Worm (Caenorhabditis elegans) whole organism, L4/young adult: ENCODE measurements around the gene Y6E2A.1.

Experiments
- W03F9.2 ChIP-seq: fragments of 150-350 bp; optimal IDR thresholded peaks from 2 replicates; lab custom pipeline; 2014; ENCODE audit warnings: missing biosample characterization, missing genetic modification characterization
- dao-5 ChIP-seq: sonication (generic microtip); optimal IDR thresholded peaks from 2 replicates; lab custom pipeline; 2016; ENCODE audit warnings: missing genotype, missing genetic modification characterization, moderate library complexity, missing compliant biosample characterization
- him-1 ChIP-seq: sonication (generic microtip); optimal IDR thresholded peaks from 2 replicates; lab custom pipeline; 2016; ENCODE audit warnings: missing genotype, missing genetic modification reagents, missing genetic modification characterization, missing compliant biosample characterization

- TF ChIP-seq him-1, result no peak
- no peak for TF ChIP-seq dao-5
- TF ChIP-seq W03F9.2 (tag; lab: Kevin White, UChicago), result no peak
Observed at ce11 chrV:15689952-15690351, 20.3 kb downstream of the Y6E2A.1 start, which contains the start of gene nhr-268.
